Worm (Caenorhabditis elegans) whole organism, midembryonic: Measurements from ENCODE around the gene ent-3.

Experiments used
- T22C8.4 ChIP-seq: fragments of 200-800 bp; sonication (Bioruptor generic); IDR thresholded peaks from 2 replicates; pipeline ENCODE4 v1.3.6; 2022; ENCODE audit warnings: missing genetic modification characterization, missing compliant biosample characterization
- cog-1 ChIP-seq: sonication (generic microtip); optimal IDR thresholded peaks from 2 replicates; lab custom pipeline; 2016; ENCODE audit warnings: missing genetic modification characterization, missing compliant biosample characterization
- flt-1 ChIP-seq: fragments of 200-800 bp; sonication (Bioruptor generic); IDR thresholded peaks from 2 replicates; pipeline ENCODE4 v1.3.6; 2022; ENCODE audit warnings: missing genetic modification characterization, missing compliant biosample characterization
- klf-2 ChIP-seq: fragments of 200-800 bp; sonication (Bioruptor generic); conservative IDR thresholded peaks from 2 replicates; pipeline ENCODE4 v1.3.6; 2022; ENCODE audit warnings: missing genetic modification reagents, missing genetic modification characterization, missing compliant biosample characterization
- med-1 ChIP-seq: sonication (generic microtip); optimal IDR thresholded peaks from 2 replicates; lab custom pipeline; 2017; ENCODE audit warnings: missing genetic modification characterization, mild to moderate bottlenecking, missing compliant biosample characterization, antibody characterized with exemption, missing genetic modification reagents; ENCODE audit not compliant: insufficient read depth
- ref-1 ChIP-seq: fragments of 200-800 bp; sonication (Bioruptor generic); conservative IDR thresholded peaks from 2 replicates; pipeline ENCODE4 v1.3.6; 2022; ENCODE audit warnings: missing genetic modification reagents, missing genetic modification characterization, missing compliant biosample characterization
- tab-1 ChIP-seq: fragments of 200-800 bp; sonication (Bioruptor generic); IDR thresholded peaks from 2 replicates; pipeline ENCODE4 v1.3.6; 2022; ENCODE audit warnings: missing genetic modification characterization, missing compliant biosample characterization
- ztf-23 ChIP-seq: fragments of 200-800 bp; sonication (Bioruptor generic); IDR thresholded peaks from 2 replicates; pipeline ENCODE4 v1.3.6; 2022; ENCODE audit warnings: missing genetic modification reagents, missing genetic modification characterization, missing compliant biosample characterization
- ztf-29 ChIP-seq: fragments of 200-800 bp; sonication (Bioruptor generic); IDR thresholded peaks from 2 replicates; pipeline ENCODE4 v1.3.6; 2022; ENCODE audit warnings: missing genetic modification reagents, missing genetic modification characterization, missing compliant biosample characterization

ent-3 gene

DNA sequence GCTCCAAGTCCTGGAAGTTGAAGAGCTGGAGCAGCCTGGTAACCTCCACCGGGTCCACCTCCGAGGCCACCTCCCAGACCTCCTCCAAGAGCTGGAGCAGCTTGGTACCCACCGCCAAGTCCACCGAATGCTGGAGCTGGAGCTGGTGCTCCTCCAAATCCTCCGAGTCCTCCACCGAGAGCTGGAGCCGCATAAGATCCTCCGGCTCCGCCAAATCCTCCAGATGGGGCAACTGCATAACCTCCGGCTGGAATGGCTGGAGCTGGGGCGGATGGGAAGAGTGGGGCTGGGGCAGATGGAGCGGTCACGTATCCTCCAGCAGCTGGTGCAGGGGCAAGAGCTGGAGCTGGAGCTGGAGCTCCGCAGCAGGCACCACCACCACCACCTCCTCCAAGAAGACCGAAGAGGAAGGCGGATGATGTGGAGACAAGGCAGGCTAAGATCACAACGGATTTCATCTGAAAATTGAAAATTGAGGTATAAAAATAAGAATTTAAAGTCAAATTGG, 4.9 kb upstream of the ent-3 start, which contains the start of gene K02E11.10:
TSS of gene K02E11.10 (minus strand) at position 458 of the 508 bp plus-strand sequence.
- no peak for TF ChIP-seq ztf-29 (GFP tag; lab: Robert Waterston, UW)
- TF ChIP-seq klf-2 (GFP tag; lab: Robert Waterston, UW): no peak
- TF ChIP-seq tab-1 (GFP tag; lab: Robert Waterston, UW): no peak
- TF ChIP-seq ztf-23 (GFP tag; lab: Robert Waterston, UW): no peak

DNA sequence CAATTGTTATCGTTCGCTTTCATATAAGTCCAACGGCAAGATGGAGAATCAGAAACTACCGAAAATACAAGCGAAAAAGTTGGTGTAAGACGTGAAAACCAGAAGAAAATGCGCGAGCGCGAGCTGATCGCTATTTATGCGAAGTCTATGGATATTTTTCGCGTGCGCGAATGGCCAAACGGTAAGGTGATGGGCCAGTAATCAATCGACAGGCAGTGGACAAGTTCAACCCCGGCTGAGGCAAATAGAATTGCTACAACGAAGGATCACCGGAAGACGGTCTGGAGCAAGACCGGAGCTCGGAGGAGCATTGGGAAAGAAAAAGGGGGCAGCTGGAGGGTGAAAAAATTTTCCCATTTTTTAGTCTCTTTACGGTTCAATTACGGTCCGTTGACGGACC, 1.6 kb upstream of the ent-3 start:
- peak; percentile 42; the same call in 1 of the 2 replicates for TF ChIP-seq ztf-23 (GFP tag; lab: Robert Waterston, UW)
- TF ChIP-seq flt-1 (GFP tag; lab: Robert Waterston, UW): peak; percentile 70
- TF ChIP-seq T22C8.4 (GFP tag; lab: Robert Waterston, UW): peak; percentile 28; the same call in 1 of the 2 replicates
- TF ChIP-seq tab-1 (GFP tag; lab: Robert Waterston, UW): peak; percentile 65; the same call in 1 of the 2 replicates

DNA sequence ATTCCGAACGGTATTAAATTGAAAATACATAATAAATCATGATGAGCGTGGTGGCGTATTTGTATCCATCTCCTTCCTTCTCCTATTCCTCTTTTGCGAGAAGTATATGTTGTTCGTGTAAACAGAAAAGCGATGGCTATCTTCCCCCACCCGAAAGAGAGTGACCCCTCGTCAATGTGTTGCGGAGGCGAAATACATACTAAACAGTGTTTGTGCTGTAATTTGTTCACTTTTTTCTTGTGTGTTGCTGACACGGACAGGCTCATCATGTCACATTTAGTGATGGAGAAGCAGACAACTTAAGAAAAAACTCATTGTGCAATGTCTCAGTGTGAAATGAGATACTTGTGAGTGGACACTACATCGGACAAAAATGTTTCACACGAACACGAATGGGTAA, 4.2 kb downstream of the ent-3 start:
- TF ChIP-seq ztf-23 (GFP tag; lab: Robert Waterston, UW) (no peak), klf-2 (GFP tag; lab: Robert Waterston, UW) (no peak), flt-1 (GFP tag; lab: Robert Waterston, UW) (no peak), T22C8.4 (GFP tag; lab: Robert Waterston, UW) (no peak), ref-1 (GFP tag; lab: Robert Waterston, UW) (no peak), ztf-29 (GFP tag; lab: Robert Waterston, UW) (no peak), cog-1 (no peak)

DNA sequence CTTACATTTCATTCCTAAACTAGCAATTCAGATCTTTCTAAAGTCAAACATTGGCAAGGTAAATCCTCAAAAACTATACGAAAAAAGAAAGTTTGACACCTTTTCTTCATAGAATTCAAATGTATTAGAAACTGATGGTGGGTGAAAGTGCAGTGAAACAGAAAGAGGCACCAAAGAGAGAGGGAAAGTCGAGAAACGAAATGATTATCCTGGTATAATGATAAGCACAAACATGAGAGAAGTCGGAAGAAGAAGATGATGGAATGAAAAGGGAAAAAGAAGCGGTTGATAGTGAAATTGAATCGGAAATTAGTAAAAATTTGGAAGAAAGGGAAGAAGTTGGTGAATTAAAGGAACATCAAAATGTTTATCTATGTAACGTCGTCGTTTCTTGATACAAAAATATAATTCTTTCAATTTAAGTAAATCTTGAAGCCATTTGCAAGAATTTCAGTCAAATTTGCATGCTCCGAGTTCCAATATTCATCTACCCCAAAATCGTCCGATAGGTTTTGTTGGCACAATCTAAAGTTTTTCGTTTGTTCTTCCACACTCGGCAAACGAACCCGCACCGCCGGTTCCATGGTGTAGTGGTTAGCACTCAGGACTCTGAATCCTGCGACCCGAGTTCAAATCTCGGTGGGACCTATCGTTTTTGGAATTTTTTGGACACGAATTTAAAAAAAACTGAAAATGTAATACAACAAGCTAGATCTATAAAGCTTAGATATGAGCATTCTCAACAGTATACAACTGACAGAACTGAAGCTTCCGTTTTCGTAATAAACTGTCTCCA, 4.9 kb downstream of the ent-3 start:
- TF ChIP-seq ztf-29 (GFP tag; lab: Robert Waterston, UW): no peak
- no peak for TF ChIP-seq cog-1
- TF ChIP-seq med-1 (GFP tag; lab: Kevin White, UChicago): no peak
- TF ChIP-seq ztf-23 (GFP tag; lab: Robert Waterston, UW): 0 out of 2 replicates have a peak, but pooled peaks have one; percentile 8
- TF ChIP-seq tab-1 (GFP tag; lab: Robert Waterston, UW): no peak
- TF ChIP-seq klf-2 (GFP tag; lab: Robert Waterston, UW): no peak
- TF ChIP-seq T22C8.4 (GFP tag; lab: Robert Waterston, UW): no peak

DNA sequence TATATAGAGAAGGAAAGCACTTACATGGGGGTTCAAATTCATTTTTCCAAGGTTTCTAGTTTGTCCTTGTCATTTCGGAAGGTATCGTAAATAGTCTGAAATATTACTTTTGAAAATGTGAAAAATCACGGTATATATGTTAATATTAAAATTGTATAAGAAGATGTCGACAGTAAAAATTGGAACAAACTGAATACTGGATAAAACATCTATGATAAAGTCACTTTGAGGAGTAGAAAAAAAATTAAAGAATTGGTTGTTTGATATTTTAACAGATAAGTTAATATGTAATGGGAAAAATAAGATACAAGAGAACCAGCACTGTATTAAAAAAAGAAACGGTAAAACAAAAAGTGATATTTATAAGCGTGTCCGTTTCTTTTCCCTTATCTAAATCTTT, 9.5 kb downstream of the ent-3 start, which contains the start of gene nep-21:
TSS of gene nep-21 (minus strand) at position 101 of the 400 bp plus-strand sequence.
- TF ChIP-seq tab-1 (GFP tag; lab: Robert Waterston, UW) (no peak), flt-1 (GFP tag; lab: Robert Waterston, UW) (no peak), med-1 (GFP tag; lab: Kevin White, UChicago) (no peak), T22C8.4 (GFP tag; lab: Robert Waterston, UW) (no peak), cog-1 (no peak), klf-2 (GFP tag; lab: Robert Waterston, UW) (no peak), ref-1 (GFP tag; lab: Robert Waterston, UW) (no peak), ztf-23 (GFP tag; lab: Robert Waterston, UW) (no peak), ztf-29 (GFP tag; lab: Robert Waterston, UW) (no peak)

DNA sequence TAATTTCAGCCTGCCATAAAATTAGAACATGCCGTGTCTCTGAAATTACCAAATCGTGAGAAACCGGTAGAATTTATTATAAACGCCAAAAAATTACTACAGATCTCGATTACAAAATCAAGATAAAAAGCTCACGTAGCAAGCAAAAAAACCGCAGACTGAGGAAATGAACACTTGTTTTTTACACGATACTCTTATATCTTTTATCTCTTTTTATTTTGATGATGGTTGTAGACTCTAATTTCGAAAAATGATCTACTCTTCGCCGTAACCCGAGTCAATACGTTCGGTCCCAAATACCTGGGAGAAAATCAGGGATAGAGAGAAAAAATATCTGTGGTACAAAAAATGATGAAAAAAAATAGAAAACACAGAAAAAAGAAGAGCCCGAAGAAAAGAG, 12.7 kb downstream of the ent-3 start:
- no peak for TF ChIP-seq flt-1 (GFP tag; lab: Robert Waterston, UW)
- no peak for TF ChIP-seq ref-1 (GFP tag; lab: Robert Waterston, UW)
- no peak for TF ChIP-seq tab-1 (GFP tag; lab: Robert Waterston, UW)
- TF ChIP-seq cog-1: no peak
- TF ChIP-seq med-1 (GFP tag; lab: Kevin White, UChicago): no peak
- TF ChIP-seq klf-2 (GFP tag; lab: Robert Waterston, UW): no peak
- TF ChIP-seq ztf-29 (GFP tag; lab: Robert Waterston, UW): no peak
- TF ChIP-seq T22C8.4 (GFP tag; lab: Robert Waterston, UW): no peak
- no peak for TF ChIP-seq ztf-23 (GFP tag; lab: Robert Waterston, UW)

DNA sequence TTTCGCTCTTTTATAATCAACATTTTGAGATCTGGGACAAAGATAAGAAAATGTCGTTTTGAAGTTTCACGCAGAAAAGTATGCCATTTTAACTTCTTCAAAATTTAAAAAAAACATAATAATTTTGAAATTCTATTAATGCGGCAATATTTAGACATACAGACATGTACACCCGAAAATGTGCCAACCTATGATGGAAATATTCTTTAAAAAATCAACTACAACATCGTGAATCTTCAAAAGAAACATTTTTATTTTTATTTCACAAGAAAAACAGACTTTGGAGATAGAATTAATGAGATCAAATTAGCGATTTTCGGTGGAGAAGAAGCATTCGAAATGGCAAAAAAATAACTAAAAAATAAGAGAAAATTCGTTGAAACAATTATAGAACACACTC, 20.7 kb downstream of the ent-3 start, which contains the start of gene T16A9.5:
TSS of gene T16A9.5 (minus strand) at position 101 of the 400 bp plus-strand sequence.
- no peak for TF ChIP-seq ztf-23 (GFP tag; lab: Robert Waterston, UW)
- no peak for TF ChIP-seq flt-1 (GFP tag; lab: Robert Waterston, UW)
- TF ChIP-seq tab-1 (GFP tag; lab: Robert Waterston, UW): no peak
- no peak for TF ChIP-seq klf-2 (GFP tag; lab: Robert Waterston, UW)
- no peak for TF ChIP-seq ref-1 (GFP tag; lab: Robert Waterston, UW)
- no peak for TF ChIP-seq T22C8.4 (GFP tag; lab: Robert Waterston, UW)
- TF ChIP-seq med-1 (GFP tag; lab: Kevin White, UChicago): no peak
- no peak for TF ChIP-seq ztf-29 (GFP tag; lab: Robert Waterston, UW)
- TF ChIP-seq cog-1: no peak

DNA sequence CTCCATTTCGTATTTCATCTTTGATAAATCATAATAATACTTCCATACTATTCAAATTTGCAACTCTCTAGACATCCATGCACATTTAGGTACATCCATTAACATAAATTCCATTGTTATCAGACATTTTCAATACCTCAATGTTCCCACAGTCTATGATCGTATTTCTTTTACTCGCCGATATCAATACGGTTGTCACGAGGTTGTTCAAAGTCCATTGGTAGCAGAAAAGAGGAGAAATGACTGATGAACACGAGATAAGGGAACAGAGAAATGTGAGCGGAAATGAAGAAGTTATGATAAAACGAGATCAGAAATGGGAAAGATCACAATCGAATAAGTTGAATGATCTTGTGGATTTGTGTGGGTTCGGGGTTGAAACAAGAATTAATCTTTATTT, 23.0 kb downstream of the ent-3 start:
- TF ChIP-seq ztf-23 (GFP tag; lab: Robert Waterston, UW): no peak
- no peak for TF ChIP-seq flt-1 (GFP tag; lab: Robert Waterston, UW)
- no peak for TF ChIP-seq cog-1
- TF ChIP-seq ztf-29 (GFP tag; lab: Robert Waterston, UW): no peak
- no peak for TF ChIP-seq T22C8.4 (GFP tag; lab: Robert Waterston, UW)
- no peak for TF ChIP-seq klf-2 (GFP tag; lab: Robert Waterston, UW)
- TF ChIP-seq tab-1 (GFP tag; lab: Robert Waterston, UW): no peak
- no peak for TF ChIP-seq ref-1 (GFP tag; lab: Robert Waterston, UW)
- TF ChIP-seq med-1 (GFP tag; lab: Kevin White, UChicago): no peak

DNA sequence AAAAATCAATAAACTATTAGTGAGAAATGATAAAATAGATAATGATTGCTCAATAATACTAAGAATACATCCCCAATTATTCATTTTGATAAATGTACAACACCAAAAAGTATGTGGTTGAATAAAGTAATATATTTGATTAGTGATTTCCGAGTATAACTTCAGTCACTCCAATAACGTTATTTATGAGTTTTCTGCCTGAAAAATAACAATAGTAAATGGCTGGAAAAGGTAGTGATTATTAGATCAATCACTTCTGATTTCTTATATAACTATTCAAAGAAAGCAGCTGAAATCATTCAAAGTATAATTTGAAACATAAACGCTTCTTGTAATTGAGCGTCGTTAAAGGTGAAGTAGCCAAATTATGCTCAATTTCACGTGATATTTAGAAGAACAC, 25.1 kb downstream of the ent-3 start, which contains the start of gene str-230:
TSS of gene str-230 (minus strand) at position 101 of the 400 bp plus-strand sequence.
- TF ChIP-seq ref-1 (GFP tag; lab: Robert Waterston, UW) (no peak), tab-1 (GFP tag; lab: Robert Waterston, UW) (no peak), ztf-29 (GFP tag; lab: Robert Waterston, UW) (no peak), med-1 (GFP tag; lab: Kevin White, UChicago) (no peak), ztf-23 (GFP tag; lab: Robert Waterston, UW) (no peak), T22C8.4 (GFP tag; lab: Robert Waterston, UW) (no peak), cog-1 (no peak), klf-2 (GFP tag; lab: Robert Waterston, UW) (no peak), flt-1 (GFP tag; lab: Robert Waterston, UW) (no peak)
